Worm (Caenorhabditis elegans) whole organism, L1 larva: ENCODE measurements around the gene asna-1.
A peak's percentile ranks its signal among the peaks of the same experiment; 100 is the strongest.

Experiments
- C04F5.9 ChIP-seq: sonication (generic microtip); optimal IDR thresholded peaks from 2 replicates; lab custom pipeline; 2016; ENCODE audit warnings: missing genetic modification characterization, missing compliant biosample characterization
- C16A3.4 ChIP-seq: fragments of 150-350 bp; optimal IDR thresholded peaks from 2 replicates; lab custom pipeline; 2014; ENCODE audit warnings: missing biosample characterization, missing genetic modification characterization
- C34B4.2 ChIP-seq: sonication (generic microtip); optimal IDR thresholded peaks from 2 replicates; lab custom pipeline; 2017; ENCODE audit warnings: mild to moderate bottlenecking, missing genetic modification characterization, missing compliant biosample characterization
- F16B12.6 ChIP-seq: fragments of 150-350 bp; optimal IDR thresholded peaks from 2 replicates; lab custom pipeline; 2014; ENCODE audit warnings: missing biosample characterization, missing genetic modification characterization
- Y116A8C.19 ChIP-seq: sonication (generic microtip); optimal IDR thresholded peaks from 2 replicates; lab custom pipeline; 2016; ENCODE audit warnings: missing compliant biosample characterization, missing genetic modification characterization, borderline replicate concordance
- aha-1 ChIP-seq: fragments of 150-350 bp; optimal IDR thresholded peaks from 2 replicates; lab custom pipeline; 2014; ENCODE audit warnings: missing biosample characterization, missing genetic modification characterization
- ceh-8 ChIP-seq: fragments of 200-800 bp; sonication (Bioruptor generic); optimal IDR thresholded peaks from 2 replicates; lab custom pipeline; 2018; ENCODE audit warnings: mild to moderate bottlenecking, missing genetic modification characterization, moderate library complexity, missing compliant biosample characterization
- ceh-90 ChIP-seq: sonication (generic microtip); optimal IDR thresholded peaks from 2 replicates; lab custom pipeline; 2016; ENCODE audit warnings: missing genetic modification characterization, missing compliant biosample characterization
- ces-1 ChIP-seq: fragments of 150-350 bp; optimal IDR thresholded peaks from 2 replicates; lab custom pipeline; 2014; ENCODE audit warnings: missing biosample characterization, missing genetic modification reagents, missing genetic modification characterization
- efl-1 ChIP-seq, 4 experiments: fragments of 150-350 bp; optimal IDR thresholded peaks in 3 of 4; peaks in 1 of 4; 1 replicate in 1 of 4; 2 replicates in 3 of 4; lab custom pipeline; 2014; ENCODE audit warnings: missing biosample characterization in 2 of 4, missing genetic modification characterization in 2 of 4, missing genetic modification reagents in 2 of 4
- elt-2 ChIP-seq: sonication (generic microtip); optimal IDR thresholded peaks from 2 replicates; lab custom pipeline; 2016; ENCODE audit warnings: missing genetic modification characterization, mild to moderate bottlenecking, inconsistent platforms, missing compliant biosample characterization, missing genetic modification reagents
- elt-3 ChIP-seq, 6 experiments: fragments of 150-350 bp in 1 of 6; sonication (generic microtip); optimal IDR thresholded peaks; 2 replicates each; lab custom pipeline; 2017 to 2018; ENCODE audit warnings: missing biosample characterization in 6 of 6, missing genetic modification characterization in 6 of 6, inconsistent platforms in 1 of 6
- ets-5 ChIP-seq: fragments of 200-800 bp; sonication (Bioruptor generic); IDR thresholded peaks from 2 replicates; pipeline ENCODE4 v1.3.6; 2022; ENCODE audit warnings: missing genetic modification characterization, missing compliant biosample characterization
- fkh-10 ChIP-seq: sonication (generic microtip); optimal IDR thresholded peaks from 2 replicates; lab custom pipeline; 2017; ENCODE audit warnings: missing biosample characterization, missing genetic modification reagents, missing genetic modification characterization
- fkh-8 ChIP-seq: sonication (generic microtip); optimal IDR thresholded peaks from 2 replicates; lab custom pipeline; 2016; ENCODE audit warnings: mild to moderate bottlenecking, missing genetic modification characterization, missing compliant biosample characterization
- fos-1 ChIP-seq: fragments of 150-350 bp; optimal IDR thresholded peaks from 2 replicates; lab custom pipeline; 2014; ENCODE audit warnings: missing biosample characterization, missing genetic modification characterization
- hlh-17 ChIP-seq: fragments of 200-800 bp; sonication (Bioruptor generic); optimal IDR thresholded peaks from 2 replicates; lab custom pipeline; 2018; ENCODE audit warnings: missing genetic modification characterization, mild to moderate bottlenecking, missing compliant biosample characterization, moderate library complexity, borderline replicate concordance
- hpl-2 ChIP-seq: fragments of 150-350 bp; optimal IDR thresholded peaks from 2 replicates; lab custom pipeline; 2014; ENCODE audit warnings: missing biosample characterization, missing genetic modification reagents, missing genetic modification characterization
- isw-1 ChIP-seq: fragments of 200-800 bp; sonication (Bioruptor generic); IDR thresholded peaks from 2 replicates; pipeline ENCODE4 v1.3.6; 2022; ENCODE audit warnings: missing genetic modification characterization, missing compliant biosample characterization
- jun-1 ChIP-seq: fragments of 150-350 bp; optimal IDR thresholded peaks from 2 replicates; lab custom pipeline; 2014; ENCODE audit warnings: missing biosample characterization, missing genetic modification reagents, missing genetic modification characterization
- lin-13 ChIP-seq: fragments of 150-350 bp; optimal IDR thresholded peaks from 2 replicates; lab custom pipeline; 2014; ENCODE audit warnings: missing biosample characterization, missing genetic modification reagents, missing genetic modification characterization
- lin-35 ChIP-seq, 2 experiments: fragments of 150-350 bp; optimal IDR thresholded peaks; 2 replicates each; lab custom pipeline; 2014; ENCODE audit warnings: missing biosample characterization in 2 of 2, missing genetic modification characterization in 2 of 2, missing genetic modification reagents in 2 of 2
- lsy-2 ChIP-seq, 2 experiments: fragments of 150-350 bp; optimal IDR thresholded peaks; 2 replicates each; lab custom pipeline; 2014; ENCODE audit warnings: missing biosample characterization in 2 of 2, missing genetic modification characterization in 2 of 2
- mab-9 ChIP-seq: fragments of 200-800 bp; sonication (Bioruptor generic); IDR thresholded peaks from 2 replicates; pipeline ENCODE4 v1.3.6; 2022; ENCODE audit warnings: missing genetic modification reagents, missing genetic modification characterization, missing compliant biosample characterization
- mdl-1 ChIP-seq, 2 experiments: fragments of 150-350 bp; optimal IDR thresholded peaks; 2 replicates each; lab custom pipeline; 2014 to 2017; ENCODE audit warnings: missing biosample characterization in 2 of 2, missing genetic modification characterization in 2 of 2, inconsistent platforms in 1 of 2
- nhr-11 ChIP-seq: fragments of 150-350 bp; optimal IDR thresholded peaks from 2 replicates; lab custom pipeline; 2014; ENCODE audit warnings: missing biosample characterization, missing genetic modification characterization
- nhr-19 ChIP-seq: fragments of 200-800 bp; sonication (Bioruptor generic); conservative IDR thresholded peaks from 2 replicates; pipeline ENCODE4 v1.3.6; 2022; ENCODE audit warnings: missing genetic modification characterization, missing compliant biosample characterization
- nhr-20 ChIP-seq: sonication (generic microtip); optimal IDR thresholded peaks from 2 replicates; lab custom pipeline; 2016; ENCODE audit warnings: mild to moderate bottlenecking, missing genetic modification characterization, missing compliant biosample characterization
- nhr-28 ChIP-seq: fragments of 150-350 bp; optimal IDR thresholded peaks from 2 replicates; lab custom pipeline; 2014; ENCODE audit warnings: missing biosample characterization, missing genetic modification characterization
- nhr-47 ChIP-seq: sonication (generic microtip); optimal IDR thresholded peaks from 2 replicates; lab custom pipeline; 2016; ENCODE audit warnings: mild to moderate bottlenecking, missing genetic modification characterization, moderate library complexity, missing compliant biosample characterization
- nhr-84 ChIP-seq: sonication (generic microtip); optimal IDR thresholded peaks from 2 replicates; lab custom pipeline; 2017; ENCODE audit warnings: missing biosample characterization, missing genetic modification characterization
- nhr-85 ChIP-seq: sonication (generic microtip); peaks from one replicate; lab custom pipeline; 2016; ENCODE audit warnings: missing genetic modification characterization, inconsistent platforms, missing compliant biosample characterization
- nhr-90 ChIP-seq: sonication (generic microtip); optimal IDR thresholded peaks from 2 replicates; lab custom pipeline; 2016; ENCODE audit warnings: mild to moderate bottlenecking, missing genetic modification characterization, missing compliant biosample characterization; ENCODE audit not compliant: poor library complexity
- pag-3 ChIP-seq: sonication (generic microtip); optimal IDR thresholded peaks from 2 replicates; lab custom pipeline; 2017; ENCODE audit warnings: missing genetic modification characterization, mild to moderate bottlenecking, missing compliant biosample characterization, antibody characterized with exemption, borderline replicate concordance; ENCODE audit not compliant: insufficient read depth
- rnt-1 ChIP-seq: sonication (generic microtip); optimal IDR thresholded peaks from 2 replicates; lab custom pipeline; 2016; ENCODE audit warnings: mild to moderate bottlenecking, missing genetic modification characterization, moderate library complexity, missing compliant biosample characterization
- skn-1 ChIP-seq: fragments of 150-350 bp; optimal IDR thresholded peaks from 2 replicates; lab custom pipeline; 2014; ENCODE audit warnings: missing biosample characterization, missing genetic modification characterization
- snu-23 ChIP-seq: sonication (generic microtip); optimal IDR thresholded peaks from 2 replicates; lab custom pipeline; 2016; ENCODE audit warnings: missing genetic modification characterization, missing compliant biosample characterization
- sox-4 ChIP-seq: sonication (generic microtip); optimal IDR thresholded peaks from 2 replicates; lab custom pipeline; 2016; ENCODE audit warnings: missing genetic modification characterization, missing compliant biosample characterization
- sptf-1 ChIP-seq: fragments of 150-350 bp; optimal IDR thresholded peaks from 2 replicates; lab custom pipeline; 2014; ENCODE audit warnings: missing biosample characterization, missing genetic modification characterization
- sup-37 ChIP-seq: fragments of 200-800 bp; sonication (Bioruptor generic); optimal IDR thresholded peaks from 2 replicates; lab custom pipeline; 2018; ENCODE audit warnings: mild to moderate bottlenecking, missing genetic modification characterization, missing compliant biosample characterization
- swsn-7 ChIP-seq: sonication (generic microtip); optimal IDR thresholded peaks from 2 replicates; lab custom pipeline; 2016; ENCODE audit warnings: missing genetic modification characterization, missing compliant biosample characterization
- unc-30 ChIP-seq: sonication (generic microtip); optimal IDR thresholded peaks from 2 replicates; lab custom pipeline; 2017; ENCODE audit warnings: missing biosample characterization, missing genetic modification characterization
- unc-62 ChIP-seq: fragments of 150-350 bp; optimal IDR thresholded peaks from 2 replicates; lab custom pipeline; 2014; ENCODE audit warnings: missing biosample characterization, missing genetic modification reagents, missing genetic modification characterization
- zag-1 ChIP-seq: fragments of 150-350 bp; optimal IDR thresholded peaks from 2 replicates; lab custom pipeline; 2014; ENCODE audit warnings: missing biosample characterization, missing genetic modification characterization
- ztf-11 ChIP-seq, 2 experiments: sonication (generic microtip); optimal IDR thresholded peaks; 2 replicates each; lab custom pipeline; 2016 to 2017; ENCODE audit warnings: missing genetic modification characterization in 2 of 2, missing biosample characterization in 1 of 2, missing compliant biosample characterization in 1 of 2

asna-1 gene

ce11 chrIII:8888956-8889355 lies 5.9 kb upstream of the asna-1 start, which contains the start of gene ZK637.14 (continued):
- peak; percentile 76 for TF ChIP-seq snu-23 (GFP tag; lab: Kevin White, UChicago)
- TF ChIP-seq pag-3 (tag; lab: Kevin White, UChicago): no peak
- no peak for TF ChIP-seq ztf-11 (tag; optimal IDR thresholded peaks at IDR 0.05; lab: Kevin White, UChicago)
- TF ChIP-seq fkh-8 (tag; lab: Kevin White, UChicago): peak; percentile 60
- TF ChIP-seq mdl-1 (tag; optimal IDR thresholded peaks at IDR 0.05; lab: Kevin White, UChicago): no peak
- TF ChIP-seq sox-4 (tag; lab: Kevin White, UChicago): no peak
- peak in 1 of 6 experiments; percentile 6 for TF ChIP-seq elt-3 (tag; optimal IDR thresholded peaks at IDR 0.05; lab: Kevin White, UChicago)
- TF ChIP-seq nhr-47 (tag; lab: Kevin White, UChicago): peak; percentile 56
- TF ChIP-seq isw-1 (GFP tag; lab: Robert Waterston, UW): peak; percentile 26
- peak; percentile 38 for TF ChIP-seq C16A3.4 (tag; lab: Kevin White, UChicago)

- TF ChIP-seq nhr-85 (tag; lab: Kevin White, UChicago) (peak; percentile 18), ceh-90 (tag; lab: Kevin White, UChicago) (no peak), jun-1 (tag; lab: Kevin White, UChicago) (no peak)
Measured at ce11 chrIII:8889931-8890330, 5.0 kb upstream of the asna-1 start, which contains the start of gene lnkn-1. lnkn-1 (plus strand) TSS chrIII:8890231.

ce11 chrIII:8893464-8893863 lies 1.4 kb upstream of the asna-1 start, which contains the start of gene ZK637.4:
ZK637.4 (plus strand) TSS chrIII:8893764.
- TF ChIP-seq C34B4.2 (tag; lab: Kevin White, UChicago): no peak
- TF ChIP-seq lin-35 (GFP tag; optimal IDR thresholded peaks at IDR 0.05; lab: Kevin White, UChicago): no peak
- TF ChIP-seq ces-1 (GFP tag; lab: Kevin White, UChicago): no peak
- no peak for TF ChIP-seq fos-1 (tag; lab: Kevin White, UChicago)
- no peak for TF ChIP-seq nhr-47 (tag; lab: Kevin White, UChicago)
- no peak for TF ChIP-seq aha-1 (tag; lab: Kevin White, UChicago)
- TF ChIP-seq sox-4 (tag; lab: Kevin White, UChicago): no peak
- no peak for TF ChIP-seq lsy-2 (tag; optimal IDR thresholded peaks at IDR 0.05; lab: Kevin White, UChicago)
- TF ChIP-seq nhr-20: no peak
- TF ChIP-seq F16B12.6 (tag; lab: Kevin White, UChicago): no peak
- TF ChIP-seq elt-2 (tag; lab: Kevin White, UChicago): no peak
- no peak for TF ChIP-seq hpl-2 (GFP tag; lab: Kevin White, UChicago)
- no peak for TF ChIP-seq ets-5 (GFP tag; lab: Robert Waterston, UW)
- TF ChIP-seq, all 84 proteins: peak for 0

ce11 chrIII:8899767-8900166 lies 4.9 kb downstream of the asna-1 start:
- TF ChIP-seq fkh-10 (no peak), ets-5 (GFP tag; lab: Robert Waterston, UW) (no peak), ces-1 (GFP tag; lab: Kevin White, UChicago) (no peak), isw-1 (GFP tag; lab: Robert Waterston, UW) (peak; percentile 51), efl-1 (optimal IDR thresholded peaks at IDR 0.05; lab: Kevin White, UChicago) (peak; percentile 77 to 79), efl-1 (GFP tag; optimal IDR thresholded peaks at IDR 0.05 in 1 of 2; lab: Kevin White, UChicago) (peak; percentile 83 to 97), nhr-84 (no peak), C34B4.2 (tag; lab: Kevin White, UChicago) (no peak), nhr-11 (tag; lab: Kevin White, UChicago) (no peak), unc-62 (GFP tag; lab: Kevin White, UChicago) (no peak), Y116A8C.19 (tag; lab: Kevin White, UChicago) (no peak), F16B12.6 (tag; lab: Kevin White, UChicago) (no peak), ceh-8 (no peak), nhr-19 (GFP tag; lab: Robert Waterston, UW) (peak; percentile 61), unc-30 (tag; lab: Kevin White, UChicago) (no peak), swsn-7 (peak; percentile 46), nhr-90 (tag; lab: Kevin White, UChicago) (peak; percentile 9), hlh-17 (no peak), sox-4 (tag; lab: Kevin White, UChicago) (no peak), rnt-1 (no peak), C04F5.9 (tag; lab: Kevin White, UChicago) (peak; percentile 93), lin-13 (GFP tag; lab: Kevin White, UChicago) (peak; percentile 18), sup-37 (GFP tag; lab: Kevin White, UChicago) (no peak), zag-1 (tag; lab: Kevin White, UChicago) (no peak), nhr-28 (tag; lab: Kevin White, UChicago) (no peak), mab-9 (GFP tag; lab: Robert Waterston, UW) (no peak), skn-1 (tag; lab: Kevin White, UChicago) (peak; percentile 50), sptf-1 (no peak), fos-1 (tag; lab: Kevin White, UChicago) (no peak)
